Worm (Caenorhabditis elegans) whole organism, young adult: ENCODE measurements around the gene F26F4.2.

Source experiments
- B0261.1 ChIP-seq: sonication (generic microtip); optimal IDR thresholded peaks from 2 replicates; lab custom pipeline; 2016; ENCODE audit warnings: mild to moderate bottlenecking, missing genetic modification characterization, moderate library complexity, missing compliant biosample characterization
- F33H1.4 ChIP-seq: fragments of 200-800 bp; sonication (Bioruptor generic); IDR thresholded peaks from 2 replicates; pipeline ENCODE4 v1.3.6; 2022; ENCODE audit warnings: missing genetic modification reagents, missing genetic modification characterization, missing compliant biosample characterization
- F49E8.2 ChIP-seq: sonication (generic microtip); optimal IDR thresholded peaks from 3 replicates; lab custom pipeline; 2017; ENCODE audit warnings: missing genetic modification characterization, mild to moderate bottlenecking, missing compliant biosample characterization, antibody characterized with exemption, moderate library complexity; ENCODE audit not compliant: insufficient read depth
- F55B11.4 ChIP-seq: sonication (generic microtip); optimal IDR thresholded peaks from 2 replicates; lab custom pipeline; 2016; ENCODE audit warnings: missing compliant biosample characterization, missing genetic modification characterization, borderline replicate concordance; ENCODE audit not compliant: insufficient read depth
- T26A5.8 ChIP-seq: sonication (generic microtip); optimal IDR thresholded peaks from 2 replicates; lab custom pipeline; 2016; ENCODE audit warnings: missing genetic modification characterization, missing compliant biosample characterization
- akir-1 ChIP-seq: fragments of 200-800 bp; sonication (Bioruptor generic); optimal IDR thresholded peaks from 2 replicates; lab custom pipeline; 2018; ENCODE audit warnings: mild to moderate bottlenecking, missing genetic modification characterization, moderate library complexity, missing compliant biosample characterization
- atf-7 ChIP-seq: sonication (generic microtip); optimal IDR thresholded peaks from 2 replicates; lab custom pipeline; 2017; ENCODE audit warnings: mild to moderate bottlenecking, missing genetic modification characterization, missing compliant biosample characterization
- attf-5 ChIP-seq: fragments of 200-800 bp; sonication (Bioruptor generic); optimal IDR thresholded peaks from 2 replicates; lab custom pipeline; 2018; ENCODE audit warnings: mild to moderate bottlenecking, missing genetic modification characterization, missing compliant biosample characterization
- ccch-3 ChIP-seq: fragments of 200-800 bp; sonication (Bioruptor generic); optimal IDR thresholded peaks from 2 replicates; lab custom pipeline; 2018; ENCODE audit warnings: mild to moderate bottlenecking, missing genetic modification characterization, missing compliant biosample characterization
- ceh-40 ChIP-seq: fragments of 200-800 bp; sonication (Bioruptor generic); IDR thresholded peaks from 2 replicates; pipeline ENCODE4 v1.3.6; 2022; ENCODE audit warnings: missing genetic modification characterization, missing compliant biosample characterization
- ceh-58 ChIP-seq: fragments of 200-800 bp; sonication (Bioruptor generic); IDR thresholded peaks from 2 replicates; pipeline ENCODE4 v1.3.6; 2022; ENCODE audit warnings: missing genetic modification characterization, missing compliant biosample characterization
- ceh-91 ChIP-seq: fragments of 200-800 bp; sonication (Bioruptor generic); IDR thresholded peaks from 2 replicates; pipeline ENCODE4 v1.3.6; 2022; ENCODE audit warnings: missing genetic modification reagents, missing genetic modification characterization, missing compliant biosample characterization
- die-1 ChIP-seq: sonication (generic microtip); optimal IDR thresholded peaks from 2 replicates; lab custom pipeline; 2016; ENCODE audit warnings: missing genotype, mild to moderate bottlenecking, missing genetic modification characterization, missing compliant biosample characterization
- egl-44 ChIP-seq: fragments of 200-800 bp; sonication (Bioruptor generic); IDR thresholded peaks from 2 replicates; pipeline ENCODE4 v1.3.6; 2022; ENCODE audit warnings: missing genetic modification reagents, missing genetic modification characterization, missing compliant biosample characterization
- fkh-3 ChIP-seq: sonication (generic microtip); optimal IDR thresholded peaks from 2 replicates; lab custom pipeline; 2016; ENCODE audit warnings: mild to moderate bottlenecking, missing genetic modification characterization, missing compliant biosample characterization
- hlh-12 ChIP-seq: sonication (generic microtip); optimal IDR thresholded peaks from 2 replicates; lab custom pipeline; 2016; ENCODE audit warnings: missing genetic modification characterization, missing compliant biosample characterization
- hlh-26 ChIP-seq: fragments of 200-800 bp; sonication (Bioruptor generic); conservative IDR thresholded peaks from 2 replicates; pipeline ENCODE4 v1.3.6; 2022; ENCODE audit warnings: missing genetic modification reagents, missing genetic modification characterization, missing compliant biosample characterization
- hmg-1.2 ChIP-seq: fragments of 200-800 bp; sonication (Bioruptor generic); IDR thresholded peaks from 2 replicates; pipeline ENCODE4 v1.3.6; 2022; ENCODE audit warnings: missing genetic modification reagents, missing genetic modification characterization, missing compliant biosample characterization
- hrde-1 ChIP-seq: sonication (generic microtip); optimal IDR thresholded peaks from 2 replicates; lab custom pipeline; 2016; ENCODE audit warnings: missing genetic modification characterization, mild to moderate bottlenecking, missing compliant biosample characterization, moderate library complexity, missing genotype, missing genetic modification reagents, borderline replicate concordance
- hsf-1 ChIP-seq: fragments of 200-800 bp; sonication (Bioruptor generic); IDR thresholded peaks from 2 replicates; pipeline ENCODE4 v1.3.6; 2022; ENCODE audit warnings: missing genetic modification reagents, missing genetic modification characterization, missing compliant biosample characterization
- let-526 ChIP-seq: fragments of 200-800 bp; sonication (Bioruptor generic); IDR thresholded peaks from 2 replicates; pipeline ENCODE4 v1.3.6; 2022; ENCODE audit warnings: missing genetic modification reagents, missing genetic modification characterization, missing compliant biosample characterization
- lin-26 ChIP-seq: fragments of 200-800 bp; sonication (Bioruptor generic); IDR thresholded peaks from 2 replicates; pipeline ENCODE4 v1.3.6; 2022; ENCODE audit warnings: missing genetic modification reagents, missing genetic modification characterization, missing compliant biosample characterization
- lin-40 ChIP-seq: sonication (generic microtip); optimal IDR thresholded peaks from 2 replicates; lab custom pipeline; 2016; ENCODE audit warnings: missing genetic modification characterization, mild to moderate bottlenecking, missing compliant biosample characterization, missing genotype, missing genetic modification reagents
- lsl-1 ChIP-seq: fragments of 200-800 bp; sonication (Bioruptor generic); optimal IDR thresholded peaks from 2 replicates; lab custom pipeline; 2018; ENCODE audit warnings: mild to moderate bottlenecking, missing genetic modification characterization, moderate library complexity, missing compliant biosample characterization
- mxl-1 ChIP-seq: sonication (generic microtip); optimal IDR thresholded peaks from 2 replicates; lab custom pipeline; 2016; ENCODE audit warnings: missing genetic modification characterization, missing compliant biosample characterization
- nfya-1 ChIP-seq: sonication (generic microtip); optimal IDR thresholded peaks from 2 replicates; lab custom pipeline; 2017; ENCODE audit warnings: antibody characterized with exemption, missing compliant biosample characterization, missing genetic modification characterization, borderline replicate concordance; ENCODE audit not compliant: insufficient read depth
- nhr-120 ChIP-seq: fragments of 200-800 bp; sonication (Bioruptor generic); IDR thresholded peaks from 2 replicates; pipeline ENCODE4 v1.3.6; 2022; ENCODE audit warnings: missing genetic modification characterization, missing compliant biosample characterization
- nhr-90 ChIP-seq: sonication (generic microtip); optimal IDR thresholded peaks from 2 replicates; lab custom pipeline; 2016; ENCODE audit warnings: missing genotype, mild to moderate bottlenecking, missing genetic modification characterization, missing compliant biosample characterization
- repo-1 ChIP-seq: sonication (generic microtip); optimal IDR thresholded peaks from 2 replicates; lab custom pipeline; 2017; ENCODE audit warnings: mild to moderate bottlenecking, missing genetic modification characterization, missing compliant biosample characterization
- sea-2 ChIP-seq: fragments of 200-800 bp; sonication (Bioruptor generic); IDR thresholded peaks from 2 replicates; pipeline ENCODE4 v1.3.6; 2022; ENCODE audit warnings: missing genetic modification characterization, missing compliant biosample characterization
- snpc-1.1 ChIP-seq: sonication (generic microtip); optimal IDR thresholded peaks from 2 replicates; lab custom pipeline; 2017; ENCODE audit warnings: missing genetic modification characterization, mild to moderate bottlenecking, missing compliant biosample characterization, antibody characterized with exemption, moderate library complexity, missing genotype, missing genetic modification reagents; ENCODE audit not compliant: insufficient read depth
- snpc-1.3 ChIP-seq: sonication (generic microtip); optimal IDR thresholded peaks from 2 replicates; lab custom pipeline; 2017; ENCODE audit warnings: missing genetic modification characterization, mild to moderate bottlenecking, missing compliant biosample characterization, antibody characterized with exemption, moderate library complexity, missing genotype, missing genetic modification reagents; ENCODE audit not compliant: insufficient read depth
- somi-1 ChIP-seq: fragments of 200-800 bp; sonication (Bioruptor generic); optimal IDR thresholded peaks from 2 replicates; lab custom pipeline; 2018; ENCODE audit warnings: mild to moderate bottlenecking, missing genetic modification characterization, missing compliant biosample characterization
- tbp1 ChIP-seq: fragments of 200-800 bp; sonication (Bioruptor generic); optimal IDR thresholded peaks from 2 replicates; lab custom pipeline; 2018; ENCODE audit warnings: mild to moderate bottlenecking, missing genetic modification characterization, missing compliant biosample characterization
- tbx-9 ChIP-seq: sonication (generic microtip); optimal IDR thresholded peaks from 2 replicates; lab custom pipeline; 2016; ENCODE audit warnings: borderline replicate concordance, missing genetic modification characterization, inconsistent platforms, missing compliant biosample characterization
- tlf-1 ChIP-seq: fragments of 200-800 bp; sonication (Bioruptor generic); optimal IDR thresholded peaks from 2 replicates; lab custom pipeline; 2018; ENCODE audit warnings: mild to moderate bottlenecking, missing genetic modification characterization, missing compliant biosample characterization
- unc-130 ChIP-seq: sonication (generic microtip); optimal IDR thresholded peaks from 2 replicates; lab custom pipeline; 2016; ENCODE audit warnings: missing genetic modification reagents, missing genetic modification characterization, missing compliant biosample characterization
- ztf-28 ChIP-seq: fragments of 200-800 bp; sonication (Bioruptor generic); IDR thresholded peaks from 2 replicates; pipeline ENCODE4 v1.3.6; 2022; ENCODE audit warnings: missing genetic modification reagents, missing genetic modification characterization, missing compliant biosample characterization
- ztf-3 ChIP-seq: fragments of 200-800 bp; sonication (Bioruptor generic); optimal IDR thresholded peaks from 2 replicates; lab custom pipeline; 2018; ENCODE audit warnings: mild to moderate bottlenecking, missing genetic modification characterization, missing compliant biosample characterization

Gene F26F4.2

DNA sequence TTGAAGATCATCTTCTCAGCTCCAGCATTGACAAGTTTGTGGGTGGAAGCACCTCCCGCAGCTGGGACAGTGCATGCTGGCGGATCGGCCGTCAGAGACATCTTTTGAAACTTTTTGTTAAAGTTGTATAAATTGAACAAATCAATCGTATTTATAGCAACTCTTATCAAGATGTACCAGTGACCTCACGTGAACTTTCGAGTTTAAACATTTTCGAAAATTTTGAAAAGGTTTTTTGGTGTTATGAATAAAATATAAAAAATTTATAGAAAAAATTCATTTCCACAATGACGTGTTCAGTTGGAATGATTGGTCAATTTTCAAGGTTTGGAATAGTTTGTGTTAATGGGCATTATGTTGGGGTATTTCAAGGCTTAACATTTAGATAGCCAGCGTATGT, 42.4 kb upstream of the F26F4.2 start, which contains the start of the genes msd-4 and C35D10.3:
Gene msd-4 (minus strand): TSS at position 101 of the 400 bp plus-strand sequence.
Gene C35D10.3 (plus strand): TSS at position 279 of the 400 bp plus-strand sequence.
- TF ChIP-seq F33H1.4 (GFP tag; lab: Robert Waterston, UW) (no peak), attf-5 (GFP tag; lab: Kevin White, UChicago) (no peak), akir-1 (GFP tag; lab: Kevin White, UChicago) (no peak), snpc-1.3 (no peak), ceh-40 (GFP tag; lab: Robert Waterston, UW) (no peak), nhr-90 (tag; lab: Kevin White, UChicago) (no peak), nfya-1 (no peak), tbp1 (GFP tag; lab: Kevin White, UChicago) (no peak), ztf-3 (GFP tag; lab: Kevin White, UChicago) (no peak), tbx-9 (tag; lab: Kevin White, UChicago) (no peak), let-526 (GFP tag; lab: Robert Waterston, UW) (no peak), egl-44 (GFP tag; lab: Robert Waterston, UW) (no peak)
- TF ChIP-seq, all 124 proteins: peak for 0

DNA sequence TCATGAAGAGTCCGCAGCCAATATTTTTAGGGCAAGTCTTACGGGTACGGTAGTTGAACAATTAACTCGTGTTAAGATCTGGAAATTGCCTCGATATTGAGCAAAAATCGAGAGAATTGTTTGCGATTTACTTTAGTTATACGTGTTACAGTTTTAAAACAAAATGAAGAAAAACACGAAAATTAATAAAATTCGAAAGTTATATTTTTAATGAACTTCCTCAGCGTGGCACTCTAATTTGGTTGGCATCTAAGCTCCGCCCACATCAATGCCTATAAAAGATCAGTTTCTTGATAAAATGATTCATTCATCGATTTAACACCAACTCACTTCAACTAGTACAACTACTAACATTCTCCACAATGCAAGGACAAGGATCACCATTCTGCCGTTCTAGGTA, 40.6 kb upstream of the F26F4.2 start, which contains the start of gene gipc-1:
Gene gipc-1 (plus strand): TSS at position 301 of the 400 bp plus-strand sequence.
- TF ChIP-seq hmg-1.2 = no peak
- TF ChIP-seq F55B11.4 (tag; lab: Kevin White, UChicago) = no peak
- TF ChIP-seq ccch-3 (GFP tag; lab: Kevin White, UChicago) = no peak
- no peak for TF ChIP-seq F49E8.2 (tag; lab: Kevin White, UChicago)
- no peak for TF ChIP-seq lin-40 (tag; lab: Kevin White, UChicago)
- no peak for TF ChIP-seq hlh-12 (tag; lab: Kevin White, UChicago)
- TF ChIP-seq mxl-1 (tag; lab: Kevin White, UChicago) = no peak
- TF ChIP-seq ceh-58 (GFP tag; lab: Robert Waterston, UW) = no peak

ce11 chrIII:4873395-4873794, 37.7 kb upstream of the F26F4.2 start:
- TF ChIP-seq somi-1 (GFP tag; lab: Kevin White, UChicago) (no peak), T26A5.8 (no peak), hrde-1 (tag; lab: Kevin White, UChicago) (no peak), ztf-3 (GFP tag; lab: Kevin White, UChicago) (no peak), lsl-1 (no peak), lin-26 (GFP tag; lab: Robert Waterston, UW) (no peak), die-1 (tag; lab: Kevin White, UChicago) (no peak), egl-44 (GFP tag; lab: Robert Waterston, UW) (no peak), tlf-1 (no peak)
- TF ChIP-seq, all 124 proteins: peak for 0

DNA sequence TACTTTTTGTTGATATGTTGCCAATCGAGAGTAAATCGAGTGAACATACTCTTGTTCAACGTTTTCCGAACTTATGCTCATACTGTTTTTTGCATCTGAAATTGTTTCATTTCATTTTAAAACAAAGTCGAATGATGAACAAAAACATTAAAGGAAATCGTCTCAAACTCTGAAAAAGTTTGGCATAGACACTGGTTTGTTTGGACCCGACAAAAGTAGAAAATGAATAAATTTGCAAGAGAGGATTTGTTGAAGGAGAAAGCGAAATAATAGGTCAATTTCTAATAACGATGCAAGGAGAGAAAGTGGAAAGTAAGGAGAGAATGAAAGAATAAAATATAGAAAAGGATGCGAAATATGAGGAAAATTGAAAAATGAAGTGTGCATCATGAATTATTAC, 36.4 kb upstream of the F26F4.2 start, which contains the start of gene C35D10.12:
Gene C35D10.12 (minus strand): TSS at position 101 of the 400 bp plus-strand sequence.
- TF ChIP-seq B0261.1 (no peak), repo-1 (tag; lab: Kevin White, UChicago) (no peak), ztf-28 (no peak), ceh-91 (no peak), let-526 (GFP tag; lab: Robert Waterston, UW) (no peak), hsf-1 (GFP tag; lab: Robert Waterston, UW) (no peak), nhr-120 (GFP tag; lab: Robert Waterston, UW) (no peak), snpc-1.1 (no peak), hlh-26 (no peak), sea-2 (GFP tag; lab: Robert Waterston, UW) (no peak), unc-130 (GFP tag; lab: Kevin White, UChicago) (no peak), tbx-9 (tag; lab: Kevin White, UChicago) (no peak), atf-7 (tag; lab: Kevin White, UChicago) (no peak), fkh-3 (no peak)
